Worm (Caenorhabditis elegans) whole organism, early embryonic: ENCODE measurements around the gene puf-8.

Source experiments
- ets-7 ChIP-seq: sonication (generic microtip); optimal IDR thresholded peaks from 2 replicates; lab custom pipeline; 2016; ENCODE audit warnings: missing genotype, missing genetic modification characterization, missing compliant biosample characterization
- flt-1 ChIP-seq: fragments of 200-800 bp; sonication (Bioruptor generic); IDR thresholded peaks from 2 replicates; pipeline ENCODE4 v1.3.6; 2022; ENCODE audit warnings: missing genetic modification characterization, missing compliant biosample characterization
- hmbx-1 ChIP-seq: sonication (generic microtip); optimal IDR thresholded peaks from 2 replicates; lab custom pipeline; 2016; ENCODE audit warnings: mild to moderate bottlenecking, missing genetic modification characterization, missing compliant biosample characterization
- hnd-1 ChIP-seq: sonication (generic microtip); optimal IDR thresholded peaks from 2 replicates; lab custom pipeline; 2016; ENCODE audit warnings: missing genetic modification characterization, missing compliant biosample characterization
- tbx-11 ChIP-seq: fragments of 200-800 bp; sonication (Bioruptor generic); IDR thresholded peaks from 2 replicates; pipeline ENCODE4 v1.3.6; 2022; ENCODE audit warnings: missing genetic modification characterization, missing compliant biosample characterization
- tra-4 ChIP-seq: sonication (generic microtip); optimal IDR thresholded peaks from 2 replicates; lab custom pipeline; 2017; ENCODE audit warnings: missing genetic modification characterization, missing compliant biosample characterization

DNA sequence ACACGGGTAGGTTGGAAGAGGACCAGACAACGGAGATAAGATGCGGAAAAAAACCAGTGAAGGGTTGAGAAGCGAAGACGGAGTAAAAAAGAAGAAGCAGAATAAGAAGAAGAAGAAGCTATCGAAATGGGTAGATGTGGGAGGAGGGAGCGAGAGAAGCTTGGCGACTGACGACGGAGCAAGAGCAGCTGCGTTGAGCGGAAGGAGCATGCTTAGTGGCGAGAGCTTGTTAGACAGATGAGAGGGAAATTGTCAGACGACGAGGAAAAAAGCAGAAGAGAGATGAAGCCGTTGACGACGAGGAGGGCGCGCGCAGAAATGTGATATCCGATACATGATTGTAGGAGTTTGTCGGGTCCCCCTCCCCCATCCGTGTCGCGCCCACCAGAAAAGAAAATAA lies 28.9 kb upstream of the puf-8 start:
- TF ChIP-seq hnd-1 = no peak
- no peak for TF ChIP-seq hmbx-1
- no peak for TF ChIP-seq tra-4 (tag; lab: Kevin White, UChicago)
- TF ChIP-seq ets-7 = no peak
- TF ChIP-seq tbx-11 (GFP tag; lab: Robert Waterston, UW) = no peak
- TF ChIP-seq flt-1 (GFP tag; lab: Robert Waterston, UW) = no peak
